Fruit fly (Drosophila melanogaster): ENCODE measurements around the gene vilya.

The vilya gene

DNA sequence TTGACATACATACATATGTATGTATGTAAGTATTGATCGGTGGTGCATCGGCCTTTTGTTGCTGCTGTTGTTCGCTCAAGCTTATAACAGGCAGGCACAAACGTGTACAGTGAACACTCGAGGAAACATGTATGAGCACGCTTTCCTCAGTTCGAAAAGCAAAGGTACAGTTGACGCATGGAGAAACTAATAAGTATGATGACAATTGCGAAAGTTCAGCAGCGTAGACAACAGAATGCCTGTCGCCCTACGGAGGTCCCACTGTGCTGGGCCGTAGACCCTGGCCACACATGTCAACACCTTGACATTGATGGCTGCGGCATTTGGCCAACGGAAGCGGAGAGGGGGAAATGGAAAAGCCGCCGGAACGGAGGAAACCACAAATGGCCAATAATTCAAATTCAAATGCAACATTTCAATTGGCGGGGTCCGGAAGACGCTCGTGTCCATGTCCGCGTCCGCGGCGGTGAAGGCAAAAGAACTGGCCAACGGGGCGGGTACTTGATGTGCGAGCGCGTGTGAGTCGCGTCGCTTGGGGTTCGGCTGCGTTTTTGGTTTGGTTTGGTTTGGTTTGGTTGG, 18.2 kb upstream of the vilya start, which contains the start of gene CG2681 (continued):
- TF ChIP-seq Bgb (GFP tag; IDR thresholded peaks at IDR 0.05; ENCODE audit: partially characterized antibody) (no peak), CG4730 (GFP tag; IDR thresholded peaks at IDR 0.05) (no peak), CG11085 (GFP tag; IDR thresholded peaks at IDR 0.05) (no peak), cad (GFP tag; optimal IDR thresholded peaks at IDR 0.05) (no peak), exex (tag; optimal IDR thresholded peaks at IDR 0.05) (no peak), CG14014 (GFP tag; IDR thresholded peaks at IDR 0.05) (peak; percentile 45), CG3995 (GFP tag; optimal IDR thresholded peaks at IDR 0.05) (no peak), CG9932 (GFP tag; IDR thresholded peaks at IDR 0.05) (peak; percentile 53), CTCF (GFP tag; optimal IDR thresholded peaks at IDR 0.05) (no peak), sug (tag; optimal IDR thresholded peaks at IDR 0.05) (peak; percentile 20), chm (GFP tag; IDR thresholded peaks at IDR 0.05) (peak; percentile 58; the same call in 1 of the 2 replicates), Ada2b (GFP tag; IDR thresholded peaks at IDR 0.05) (peak; percentile 63), CG33213 (GFP tag; optimal IDR thresholded peaks at IDR 0.05) (no peak), ac (GFP tag; optimal IDR thresholded peaks at IDR 0.05) (no peak), CG15514 (GFP tag; optimal IDR thresholded peaks at IDR 0.05) (peak; percentile 58), ap (GFP tag; IDR thresholded peaks at IDR 0.05) (no peak), CG3163 (GFP tag; optimal IDR thresholded peaks at IDR 0.05) (no peak), Abd-B (GFP tag; optimal IDR thresholded peaks at IDR 0.05) (peak; percentile 12), vnd (GFP tag; IDR thresholded peaks at IDR 0.05; ENCODE audit: partially characterized antibody) (no peak), p53 (GFP tag; optimal IDR thresholded peaks at IDR 0.05) (no peak), stc (GFP tag; IDR thresholded peaks at IDR 0.05) (peak; percentile 61; the same call in 1 of the 2 replicates), E2f1 (GFP tag; IDR thresholded peaks at IDR 0.05) (peak; percentile 66), CG7786 (GFP tag; optimal IDR thresholded peaks at IDR 0.05) (peak; percentile 8), sob (GFP tag; IDR thresholded peaks at IDR 0.05) (peak; percentile 48), ase (GFP tag; IDR thresholded peaks at IDR 0.05) (peak; percentile 39; the same call in 2 of the 3 replicates), CG6854 (GFP tag; optimal IDR thresholded peaks at IDR 0.05) (no peak), ken (GFP tag; IDR thresholded peaks at IDR 0.05) (peak; percentile 66; the same call in 2 of the 3 replicates), ham (GFP tag; IDR thresholded peaks at IDR 0.05) (0 out of 2 replicates have a peak, but pooled peaks have one; percentile 17), HLH3B (GFP tag; IDR thresholded peaks at IDR 0.05) (peak; percentile 56), Meics (GFP tag; optimal IDR thresholded peaks at IDR 0.05) (peak; percentile 21), Bteb2 (GFP tag; optimal IDR thresholded peaks at IDR 0.05) (no peak), so (GFP tag; IDR thresholded peaks at IDR 0.05) (no peak), cg (GFP tag; optimal IDR thresholded peaks at IDR 0.05) (no peak), Med (GFP tag) (peak; percentile 89), CG1603 (tag; optimal IDR thresholded peaks at IDR 0.05) (peak; percentile 50), CG9215 (GFP tag; IDR thresholded peaks at IDR 0.05) (peak; percentile 41; the same call in 1 of the 2 replicates), Dfd (GFP tag; optimal IDR thresholded peaks at IDR 0.05) (no peak), CG31441 (GFP tag; IDR thresholded peaks at IDR 0.05) (no peak), CG32772 (GFP tag; IDR thresholded peaks at IDR 0.05) (peak; percentile 43), sens-2 (GFP tag; IDR thresholded peaks at IDR 0.05) (0 out of 2 replicates have a peak, but pooled peaks have one; percentile 12), CG17359 (tag; optimal IDR thresholded peaks at IDR 0.05) (peak; percentile 37), CG13624 (GFP tag; optimal IDR thresholded peaks at IDR 0.05) (peak; percentile 20), CG13424 (tag; optimal IDR thresholded peaks at IDR 0.05) (peak; percentile 3), CHES-1-like (GFP tag; optimal IDR thresholded peaks at IDR 0.05) (no peak), BEAF-32 (GFP tag; optimal IDR thresholded peaks at IDR 0.05) (no peak), otp (GFP tag; IDR thresholded peaks at IDR 0.05) (0 out of 3 replicates have a peak, but pooled peaks have one; percentile 51), corto (GFP tag; optimal IDR thresholded peaks at IDR 0.05) (no peak), Atf6 (GFP tag; IDR thresholded peaks at IDR 0.05) (peak; percentile 32; the same call in 1 of the 2 replicates), Oaz (GFP tag; IDR thresholded peaks at IDR 0.05) (peak; percentile 37; the same call in 1 of the 2 replicates), CG17912 (GFP tag; optimal IDR thresholded peaks at IDR 0.05) (no peak), lab (GFP tag; optimal IDR thresholded peaks at IDR 0.05) (no peak)
